Fruit fly (Drosophila melanogaster) whole organism, embryonic: ENCODE results near the gene shf.

Experiments
- Adf1 ChIP-seq: fragments of 200-800 bp; sonication (Bioruptor generic); IDR thresholded peaks from 2 replicates; pipeline ENCODE4 v1.3.6; 2022; ENCODE audit warnings: missing biosample characterization, missing genetic modification characterization
- Awh ChIP-seq: fragments of 200-800 bp; sonication (Bioruptor generic); IDR thresholded peaks from 2 replicates; pipeline ENCODE4, ENCODE4 v1.3.6; 2022; ENCODE audit warnings: missing biosample characterization, missing genetic modification characterization
- B-H1 ChIP-seq: fragments of 200-800 bp; sonication (Bioruptor generic); IDR thresholded peaks from 3 replicates; pipeline ENCODE4 v1.3.6; 2022; ENCODE audit warnings: missing biosample characterization, missing genetic modification characterization
- B-H2 ChIP-seq: fragments of 200-800 bp; sonication (Bioruptor generic); optimal IDR thresholded peaks from 2 replicates; lab custom pipeline; 2018; ENCODE audit warnings: missing biosample characterization, mild to moderate bottlenecking, missing genetic modification characterization
- Bgb ChIP-seq: fragments of 200-800 bp; sonication (Bioruptor generic); IDR thresholded peaks from 2 replicates; pipeline ENCODE4 v1.3.6; 2022; ENCODE audit warnings: missing biosample characterization, missing genetic modification characterization; ENCODE audit not compliant: partially characterized antibody
- C15 ChIP-seq: fragments of 200-800 bp; sonication (Bioruptor generic); IDR thresholded peaks from 3 replicates; pipeline ENCODE4 v1.3.6; 2022; ENCODE audit warnings: missing biosample characterization, missing genetic modification characterization
- CG10431 ChIP-seq: fragments of 200-800 bp; sonication (Bioruptor generic); optimal IDR thresholded peaks from 3 replicates; lab custom pipeline; 2018; ENCODE audit warnings: missing biosample characterization, mild to moderate bottlenecking, missing genetic modification characterization
- CG13775 ChIP-seq: fragments of 200-800 bp; sonication (Bioruptor generic); optimal IDR thresholded peaks from 3 replicates; lab custom pipeline; 2017; ENCODE audit warnings: missing biosample characterization, mild to moderate bottlenecking, missing genetic modification characterization
- CG15479 ChIP-seq: fragments of 200-800 bp; sonication (Bioruptor generic); optimal IDR thresholded peaks from 3 replicates; lab custom pipeline; 2019; ENCODE audit warnings: missing biosample characterization, mild to moderate bottlenecking, missing genetic modification characterization, moderate library complexity
- CG15601 ChIP-seq: fragments of 200-800 bp; sonication (Bioruptor generic); optimal IDR thresholded peaks from 3 replicates; lab custom pipeline; 2019; ENCODE audit warnings: missing biosample characterization, mild to moderate bottlenecking, missing genetic modification characterization, moderate library complexity
- CG16863 ChIP-seq: fragments of 200-800 bp; sonication (Bioruptor generic); optimal IDR thresholded peaks from 3 replicates; lab custom pipeline; 2016; ENCODE audit warnings: missing biosample characterization, missing genetic modification characterization
- CG17361 ChIP-seq: fragments of 200-800 bp; sonication (Bioruptor generic); IDR thresholded peaks from 3 replicates; pipeline ENCODE4 v1.3.6; 2022; ENCODE audit warnings: missing biosample characterization, missing genetic modification characterization
- CG18619 ChIP-seq: fragments of 200-800 bp; sonication (Bioruptor generic); optimal IDR thresholded peaks from 3 replicates; lab custom pipeline; 2017; ENCODE audit warnings: missing biosample characterization, mild to moderate bottlenecking, missing genetic modification characterization
- CG34376 ChIP-seq: fragments of 200-800 bp; sonication (Bioruptor generic); optimal IDR thresholded peaks from 2 replicates; lab custom pipeline; 2018; ENCODE audit warnings: missing biosample characterization, mild to moderate bottlenecking, missing genetic modification characterization
- CG5953 ChIP-seq: fragments of 200-800 bp; sonication (Bioruptor generic); IDR thresholded peaks from 2 replicates; pipeline ENCODE4 v1.3.6; 2022; ENCODE audit warnings: missing biosample characterization, missing genetic modification characterization
- CG6683 ChIP-seq: fragments of 200-800 bp; sonication (Bioruptor generic); optimal IDR thresholded peaks from 2 replicates; lab custom pipeline; 2017; ENCODE audit warnings: missing biosample characterization, mild to moderate bottlenecking, missing genetic modification characterization, missing genetic modification reagents
- CG7987 ChIP-seq: fragments of 200-800 bp; sonication (Bioruptor generic); optimal IDR thresholded peaks from 2 replicates; lab custom pipeline; 2018; ENCODE audit warnings: missing biosample characterization, mild to moderate bottlenecking, missing genetic modification characterization, moderate library complexity
- CG9817 ChIP-seq: fragments of 200-800 bp; sonication (Bioruptor generic); optimal IDR thresholded peaks from 2 replicates; lab custom pipeline; 2018; ENCODE audit warnings: missing biosample characterization, mild to moderate bottlenecking, missing genetic modification characterization, moderate library complexity
- Dll ChIP-seq: fragments of 200-800 bp; sonication (Bioruptor generic); IDR thresholded peaks from 4 replicates; pipeline ENCODE4 v1.3.6; 2022; ENCODE audit warnings: missing biosample characterization, missing genetic modification characterization; ENCODE audit not compliant: partially characterized antibody
- E2f2 ChIP-seq: fragments of 200-800 bp; sonication (Bioruptor generic); IDR thresholded peaks from 2 replicates; pipeline ENCODE4 v1.3.6; 2022; ENCODE audit warnings: missing biosample characterization, missing genetic modification characterization
- HLH4C ChIP-seq: fragments of 200-800 bp; sonication (Bioruptor generic); IDR thresholded peaks from 3 replicates; pipeline ENCODE4 v1.3.6; 2022; ENCODE audit warnings: missing biosample characterization, missing genetic modification characterization; ENCODE audit not compliant: partially characterized antibody
- HmgD ChIP-seq: fragments of 200-800 bp; sonication (Bioruptor generic); optimal IDR thresholded peaks from 3 replicates; lab custom pipeline; 2016; ENCODE audit warnings: missing biosample characterization, missing genetic modification characterization
- Hmr ChIP-seq: fragments of 200-800 bp; sonication (Bioruptor generic); optimal IDR thresholded peaks from 3 replicates; lab custom pipeline; 2017; ENCODE audit warnings: mild to moderate bottlenecking, missing biosample characterization, missing genetic modification reagents, missing genetic modification characterization
- Jarid2 ChIP-seq: fragments of 200-800 bp; sonication (Bioruptor generic); optimal IDR thresholded peaks from 3 replicates; lab custom pipeline; 2017; ENCODE audit warnings: mild to moderate bottlenecking, missing biosample characterization, missing genetic modification reagents, missing genetic modification characterization
- Meics ChIP-seq: fragments of 200-800 bp; sonication (Bioruptor generic); optimal IDR thresholded peaks from 2 replicates; lab custom pipeline; 2017; ENCODE audit warnings: missing biosample characterization, mild to moderate bottlenecking, missing genetic modification characterization
- Myb ChIP-seq: fragments of 200-800 bp; sonication (Bioruptor generic); optimal IDR thresholded peaks from 2 replicates; lab custom pipeline; 2016; ENCODE audit warnings: missing biosample characterization, missing genetic modification characterization
- NC2α ChIP-seq: fragments of 200-800 bp; sonication (Bioruptor generic); optimal IDR thresholded peaks from 2 replicates; lab custom pipeline; 2016; ENCODE audit warnings: missing biosample characterization, missing genetic modification characterization
- NC2β ChIP-seq: fragments of 200-800 bp; sonication (Bioruptor generic); optimal IDR thresholded peaks from 2 replicates; lab custom pipeline; 2016; ENCODE audit warnings: missing biosample characterization, missing genetic modification characterization
- Ravus ChIP-seq: fragments of 200-800 bp; sonication (Bioruptor generic); IDR thresholded peaks from 2 replicates; pipeline ENCODE4 v1.3.6; 2022; ENCODE audit warnings: missing biosample characterization, missing genetic modification characterization
- Sry-δ ChIP-seq: fragments of 200-800 bp; sonication (Bioruptor generic); optimal IDR thresholded peaks from 2 replicates; lab custom pipeline; 2016; ENCODE audit warnings: missing biosample characterization, missing genetic modification characterization
- YL-1 ChIP-seq: fragments of 200-800 bp; sonication (Bioruptor generic); optimal IDR thresholded peaks from 3 replicates; lab custom pipeline; 2017; ENCODE audit warnings: missing biosample characterization, mild to moderate bottlenecking, missing genetic modification characterization
- az2 ChIP-seq: fragments of 200-800 bp; sonication (Bioruptor generic); optimal IDR thresholded peaks from 3 replicates; lab custom pipeline; 2016; ENCODE audit warnings: missing biosample characterization, missing genetic modification characterization
- chinmo ChIP-seq: fragments of 200-800 bp; sonication (Bioruptor generic); IDR thresholded peaks from 4 replicates; pipeline ENCODE4 v1.3.6; 2022; ENCODE audit warnings: missing biosample characterization, missing genetic modification characterization; ENCODE audit not compliant: partially characterized antibody
- corto ChIP-seq: fragments of 200-800 bp; sonication (Bioruptor generic); optimal IDR thresholded peaks from 2 replicates; lab custom pipeline; 2016; ENCODE audit warnings: missing biosample characterization, mild to moderate bottlenecking, missing genetic modification characterization, moderate library complexity
- eve ChIP-seq, 2 experiments: fragments of >200 bp; optimal IDR thresholded peaks; 2 replicates each; lab custom pipeline; 2017; ENCODE audit warnings: missing biosample characterization in 2 of 2, missing genetic modification characterization in 2 of 2
- h ChIP-seq: fragments of >200 bp; optimal IDR thresholded peaks from 2 replicates; lab custom pipeline; 2017
- ham ChIP-seq: fragments of 200-800 bp; sonication (Bioruptor generic); IDR thresholded peaks from 2 replicates; pipeline ENCODE4 v1.3.6; 2022; ENCODE audit warnings: missing biosample characterization, missing genetic modification characterization
- hbn ChIP-seq: fragments of 200-800 bp; sonication (Bioruptor generic); IDR thresholded peaks from 2 replicates; pipeline ENCODE4 v1.3.6; 2022; ENCODE audit warnings: missing biosample characterization, missing genetic modification characterization; ENCODE audit not compliant: partially characterized antibody
- knrl ChIP-seq: fragments of 200-800 bp; sonication (Bioruptor generic); IDR thresholded peaks from 3 replicates; pipeline ENCODE4 v1.3.6; 2022; ENCODE audit warnings: missing biosample characterization, missing genetic modification characterization; ENCODE audit not compliant: partially characterized antibody
- lab ChIP-seq: fragments of 200-800 bp; sonication (Bioruptor generic); optimal IDR thresholded peaks from 3 replicates; lab custom pipeline; 2017; ENCODE audit warnings: missing biosample characterization, missing genetic modification characterization, mild to moderate bottlenecking, moderate library complexity, missing genetic modification reagents
- nerfin-2 ChIP-seq: fragments of 200-800 bp; sonication (Bioruptor generic); IDR thresholded peaks from 2 replicates; pipeline ENCODE4 v1.3.6; 2022; ENCODE audit warnings: missing biosample characterization, missing genetic modification characterization; ENCODE audit not compliant: partially characterized antibody
- nom ChIP-seq: fragments of 200-800 bp; sonication (Bioruptor generic); optimal IDR thresholded peaks from 2 replicates; lab custom pipeline; 2017; ENCODE audit warnings: missing biosample characterization, missing genetic modification characterization, mild to moderate bottlenecking, moderate library complexity, missing genetic modification reagents
- oc ChIP-seq: fragments of 200-800 bp; sonication (Bioruptor generic); optimal IDR thresholded peaks from 2 replicates; lab custom pipeline; 2018; ENCODE audit warnings: missing biosample characterization, mild to moderate bottlenecking, missing genetic modification characterization, moderate library complexity
- odd ChIP-seq: fragments of 200-800 bp; sonication (Bioruptor generic); optimal IDR thresholded peaks from 2 replicates; lab custom pipeline; 2017; ENCODE audit warnings: missing biosample characterization, mild to moderate bottlenecking, missing genetic modification characterization
- rib ChIP-seq: fragments of 200-800 bp; sonication (Bioruptor generic); IDR thresholded peaks from 2 replicates; pipeline ENCODE4 v1.3.6; 2022; ENCODE audit warnings: missing biosample characterization, missing genetic modification characterization
- sna ChIP-seq: fragments of 200-800 bp; sonication (Bioruptor generic); IDR thresholded peaks from 2 replicates; pipeline ENCODE4 v1.3.6; 2022; ENCODE audit warnings: missing biosample characterization, missing genetic modification characterization; ENCODE audit not compliant: partially characterized antibody
- twi ChIP-seq: fragments of 200-800 bp; optimal IDR thresholded peaks from 2 replicates; lab custom pipeline; 2019; ENCODE audit warnings: missing biosample characterization, mild to moderate bottlenecking, missing genetic modification characterization, moderate library complexity
- vvl ChIP-seq: fragments of 200-800 bp; sonication (Bioruptor generic); IDR thresholded peaks from 2 replicates; pipeline ENCODE4 v1.3.6; 2022; ENCODE audit warnings: missing biosample characterization, missing genetic modification characterization
- zf30C ChIP-seq: fragments of 200-800 bp; sonication (Bioruptor generic); optimal IDR thresholded peaks from 3 replicates; lab custom pipeline; 2018; ENCODE audit warnings: missing biosample characterization, mild to moderate bottlenecking, missing genetic modification characterization

Gene shf

dm6 chrX:6756175-6756718 lies 23.2 kb downstream of the shf start, which contains the start of gene sov (continued):
- peak; percentile 49 for TF ChIP-seq Hmr (GFP tag; lab: Kevin White, UChicago)
- TF ChIP-seq NC2α (GFP tag; lab: Kevin White, UChicago): no peak
- TF ChIP-seq twi (tag; lab: Kevin White, UChicago): no peak
- no peak for TF ChIP-seq h (lab: Kevin White, UChicago)
- TF ChIP-seq CG10431 (GFP tag; lab: Kevin White, UChicago): peak; percentile 98
- TF ChIP-seq CG18619 (GFP tag; lab: Kevin White, UChicago): no peak
- 0 out of 4 replicates have a peak, but pooled peaks have one; percentile 73 for TF ChIP-seq chinmo
- peak; percentile 9 for TF ChIP-seq Myb (GFP tag; lab: Kevin White, UChicago)
- no peak for TF ChIP-seq odd (GFP tag; lab: Kevin White, UChicago)
- TF ChIP-seq ham (GFP tag; lab: Robert Waterston, UW): no peak
- 0 out of 2 replicates have a peak, but pooled peaks have one; percentile 14 for TF ChIP-seq E2f2 (GFP tag; lab: Robert Waterston, UW)
- peak; percentile 85 for TF ChIP-seq HLH4C (GFP tag; lab: Robert Waterston, UW)
- TF ChIP-seq Sry-δ (GFP tag; lab: Kevin White, UChicago): peak; percentile 80
- no peak for TF ChIP-seq C15 (GFP tag; lab: Robert Waterston, UW)
- peak; percentile 2 for TF ChIP-seq CG13775 (GFP tag; lab: Kevin White, UChicago)
- no peak for TF ChIP-seq CG16863 (GFP tag; lab: Kevin White, UChicago)
- no peak for TF ChIP-seq oc
- TF ChIP-seq Adf1 (GFP tag; lab: Robert Waterston, UW): no peak
- TF ChIP-seq Jarid2: peak; percentile 18
- TF ChIP-seq az2 (GFP tag; lab: Kevin White, UChicago): no peak
- no peak for TF ChIP-seq CG5953 (GFP tag; lab: Robert Waterston, UW)
- TF ChIP-seq Dll (GFP tag; lab: Robert Waterston, UW): peak; percentile 94
- no peak for TF ChIP-seq CG15479 (GFP tag; lab: Kevin White, UChicago)
- TF ChIP-seq Awh: no peak
- TF ChIP-seq YL-1 (GFP tag; lab: Kevin White, UChicago): no peak
- TF ChIP-seq knrl (GFP tag; lab: Robert Waterston, UW): peak; percentile 92
- TF ChIP-seq nerfin-2 (GFP tag; lab: Robert Waterston, UW): peak; percentile 73; the same call in 1 of the 2 replicates
- no peak for TF ChIP-seq B-H1 (GFP tag; lab: Robert Waterston, UW)
- TF ChIP-seq NC2β (GFP tag; lab: Kevin White, UChicago): no peak
- TF ChIP-seq CG6683 (GFP tag; lab: Kevin White, UChicago): no peak
- TF ChIP-seq CG17361 (GFP tag; lab: Robert Waterston, UW): peak; percentile 39; the same call in 2 of the 3 replicates
- 0 out of 2 replicates have a peak, but pooled peaks have one; percentile 31 for TF ChIP-seq rib (GFP tag; lab: Robert Waterston, UW)
- peak; percentile 5 for TF ChIP-seq lab (GFP tag; lab: Kevin White, UChicago)
- TF ChIP-seq Bgb (GFP tag; lab: Robert Waterston, UW): peak; percentile 80
- TF ChIP-seq zf30C (GFP tag; lab: Kevin White, UChicago): no peak
- TF ChIP-seq CG9817 (tag; lab: Kevin White, UChicago): no peak
- no peak for TF ChIP-seq corto
- TF ChIP-seq HmgD (GFP tag; lab: Kevin White, UChicago): no peak
- peak; percentile 90 for TF ChIP-seq hbn (GFP tag; lab: Robert Waterston, UW)
- peak; percentile 94 for TF ChIP-seq sna (GFP tag; lab: Robert Waterston, UW)
- peak; percentile 23 for TF ChIP-seq nom (GFP tag; lab: Kevin White, UChicago)
- no peak for TF ChIP-seq Meics (GFP tag; lab: Kevin White, UChicago)
- TF ChIP-seq CG15601 (tag; lab: Kevin White, UChicago): peak; percentile 3
- no peak for TF ChIP-seq vvl (GFP tag; lab: Robert Waterston, UW)
- TF ChIP-seq B-H2 (GFP tag; lab: Kevin White, UChicago): no peak
- no peak for TF ChIP-seq eve (GFP tag; optimal IDR thresholded peaks at IDR 0.05; lab: Kevin White, UChicago)
- TF ChIP-seq CG7987 (GFP tag; lab: Kevin White, UChicago): peak; percentile 1
- TF ChIP-seq CG34376: peak; percentile 15
- no peak for TF ChIP-seq Ravus (GFP tag; lab: Robert Waterston, UW)
